Fruit fly (Drosophila melanogaster) whole organism, prepupa: Measurements from ENCODE around the gene BBIP1.

ENCODE experiments used
- CG15336 ChIP-seq: fragments of 200-800 bp; sonication (Bioruptor generic); IDR thresholded peaks from 2 replicates; pipeline ENCODE4 v1.3.6; 2022; ENCODE audit warnings: missing biosample characterization, missing genetic modification characterization
- Hr4 ChIP-seq: fragments of 200-800 bp; sonication (Bioruptor generic); optimal IDR thresholded peaks from 3 replicates; lab custom pipeline; 2016; ENCODE audit warnings: missing biosample characterization, missing genetic modification characterization
- cyc ChIP-seq: fragments of 200-800 bp; sonication (Bioruptor generic); optimal IDR thresholded peaks from 3 replicates; lab custom pipeline; 2016; ENCODE audit warnings: missing biosample characterization, missing genetic modification characterization
- esn ChIP-seq: fragments of 200-800 bp; sonication (Bioruptor generic); optimal IDR thresholded peaks from 2 replicates; lab custom pipeline; 2016; ENCODE audit warnings: missing biosample characterization, mild to moderate bottlenecking, missing genetic modification characterization, moderate library complexity
- salr ChIP-seq, 2 experiments: fragments of 200-800 bp; sonication (Bioruptor generic); optimal IDR thresholded peaks; 3 replicates each; lab custom pipeline; 2016 to 2018; ENCODE audit warnings: missing biosample characterization in 2 of 2, missing genetic modification characterization in 2 of 2, mild to moderate bottlenecking in 1 of 2
- topi ChIP-seq: fragments of 200-800 bp; sonication (Bioruptor generic); optimal IDR thresholded peaks from 3 replicates; lab custom pipeline; 2016; ENCODE audit warnings: missing biosample characterization, missing genetic modification characterization

DNA sequence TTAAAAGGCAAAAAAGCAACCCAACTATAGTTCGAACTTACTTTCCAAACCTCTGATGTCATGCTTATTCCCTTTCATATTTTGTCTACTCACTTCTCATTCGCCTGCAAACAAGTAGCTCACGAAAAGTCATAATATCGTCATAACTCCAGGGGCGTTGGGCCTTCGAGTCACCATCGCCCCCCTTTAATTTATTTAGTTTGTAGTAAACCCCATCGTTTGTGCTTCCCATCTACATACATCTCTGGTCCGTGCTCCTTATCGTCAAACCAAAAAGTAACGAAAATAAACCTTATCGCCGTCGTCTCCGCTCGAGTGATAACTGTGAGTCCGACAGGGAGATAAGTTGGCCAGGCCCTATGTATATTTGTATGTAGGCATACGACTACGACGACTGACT, 24.8 kb downstream of the BBIP1 start:
- TF ChIP-seq esn (GFP tag; lab: Kevin White, UChicago): peak; percentile 66
- peak; percentile 56 for TF ChIP-seq topi (GFP tag; lab: Kevin White, UChicago)
- peak; percentile 21 for TF ChIP-seq Hr4 (GFP tag; lab: Kevin White, UChicago)
- TF ChIP-seq cyc (GFP tag; lab: Kevin White, UChicago): peak; percentile 60
- TF ChIP-seq salr (GFP tag; optimal IDR thresholded peaks at IDR 0.05; lab: Kevin White, UChicago): no peak
- no peak for TF ChIP-seq CG15336
